Fruit fly (Drosophila melanogaster): ENCODE measurements around the gene pkm.

Gene pkm

DNA sequence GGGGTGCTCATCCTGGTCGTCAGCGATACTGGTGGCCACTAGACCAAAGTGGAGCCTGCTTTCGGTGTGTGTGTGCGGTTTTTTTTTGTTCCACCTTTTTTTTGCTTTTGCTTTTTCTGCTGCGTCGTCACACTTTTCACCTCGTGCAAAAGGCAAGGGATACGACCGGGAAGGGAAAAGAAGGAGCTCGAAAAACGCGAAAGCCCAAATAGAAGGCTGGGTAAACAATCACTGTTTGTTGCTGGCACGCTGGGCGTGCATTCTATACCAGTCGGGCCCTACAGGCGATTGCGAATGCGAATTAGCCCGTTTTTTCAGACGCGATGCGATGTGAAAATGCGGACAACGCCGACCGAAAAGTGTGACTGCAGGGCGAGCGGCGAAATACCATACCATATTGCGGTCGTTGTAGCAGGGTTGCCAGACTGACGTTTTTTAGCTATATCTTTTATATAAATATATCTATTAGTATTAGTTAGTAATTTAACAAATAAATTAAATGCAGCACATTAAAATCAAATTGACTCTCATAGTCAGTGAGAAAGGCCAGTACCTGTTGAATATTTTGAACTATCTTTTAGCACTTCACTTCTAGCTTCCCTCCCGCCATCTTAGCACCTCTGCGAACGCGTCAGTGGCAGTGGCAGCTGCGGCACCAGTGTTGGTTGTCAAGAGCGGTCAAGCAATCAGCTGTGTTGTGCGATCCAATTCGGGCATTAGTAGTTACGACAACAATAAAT is 13.8 kb downstream of the pkm start, which contains the start of the genes Polr2A and CG11699 (continued):
- TF ChIP-seq NC2α (GFP tag; optimal IDR thresholded peaks at IDR 0.05) (no peak), lbe (GFP tag; optimal IDR thresholded peaks at IDR 0.05) (peak; percentile 44), Trl (optimal IDR thresholded peaks at IDR 0.05) (no peak), Trl (GFP tag; optimal IDR thresholded peaks at IDR 0.05) (peak; percentile 6), zen2 (GFP tag; IDR thresholded peaks at IDR 0.05; ENCODE audit: partially characterized antibody) (no peak), Max (GFP tag; optimal IDR thresholded peaks at IDR 0.05) (peak; percentile 47), CG10565 (GFP tag; optimal IDR thresholded peaks at IDR 0.05) (no peak), CG17361 (GFP tag; IDR thresholded peaks at IDR 0.05) (no peak; the same call in 2 of the 3 replicates), CG13287 (GFP tag; IDR thresholded peaks at IDR 0.05; ENCODE audit: partially characterized antibody) (no peak), CG8924 (tag; optimal IDR thresholded peaks at IDR 0.05) (peak; percentile 31), HLHmδ (GFP tag; optimal IDR thresholded peaks at IDR 0.05) (no peak), fd64A (GFP tag; optimal IDR thresholded peaks at IDR 0.05) (no peak), H15 (GFP tag; IDR thresholded peaks at IDR 0.05) (no peak), dan (GFP tag; IDR thresholded peaks at IDR 0.05) (no peak), Dref (GFP tag; IDR thresholded peaks at IDR 0.05) (no peak), Dbx (GFP tag; IDR thresholded peaks at IDR 0.05) (peak; percentile 45; the same call in 2 of the 3 replicates), CG10462 (GFP tag; optimal IDR thresholded peaks at IDR 0.05) (peak; percentile 4), sna (GFP tag; IDR thresholded peaks at IDR 0.05; ENCODE audit: partially characterized antibody) (0 out of 2 replicates have a peak, but pooled peaks have one; percentile 27), nom (GFP tag; optimal IDR thresholded peaks at IDR 0.05) (peak; percentile 76), lov (optimal IDR thresholded peaks at IDR 0.05) (no peak), lov (GFP tag; IDR thresholded peaks at IDR 0.05) (no peak), Drgx (GFP tag; IDR thresholded peaks at IDR 0.05) (no peak), Sox102F (GFP tag; optimal IDR thresholded peaks at IDR 0.05) (no peak), Rfx (GFP tag; IDR thresholded peaks at IDR 0.05) (peak; percentile 41; the same call in 1 of the 2 replicates), phol (tag; optimal IDR thresholded peaks at IDR 0.05) (peak; percentile 76), ATbp (GFP tag; optimal IDR thresholded peaks at IDR 0.05) (no peak), CrebB (tag; optimal IDR thresholded peaks at IDR 0.05) (no peak), Tbp (GFP tag; optimal IDR thresholded peaks at IDR 0.05) (no peak), HmgD (GFP tag; optimal IDR thresholded peaks at IDR 0.05) (no peak), crol (GFP tag; IDR thresholded peaks at IDR 0.05) (no peak), Mad (GFP tag; optimal IDR thresholded peaks at IDR 0.05) (peak; percentile 26), CG1602 (GFP tag; optimal IDR thresholded peaks at IDR 0.05) (peak; percentile 23), CG17612 (GFP tag; IDR thresholded peaks at IDR 0.05) (no peak), Neu2 (GFP tag; optimal IDR thresholded peaks at IDR 0.05; ENCODE audit: borderline replicate concordance) (no peak), CG12219 (GFP tag; optimal IDR thresholded peaks at IDR 0.05) (no peak), ap (GFP tag; IDR thresholded peaks at IDR 0.05) (no peak), CG42726 (GFP tag; IDR thresholded peaks at IDR 0.05; ENCODE audit: partially characterized antibody) (no peak), br (optimal IDR thresholded peaks at IDR 0.05) (no peak), E2f1 (GFP tag; IDR thresholded peaks at IDR 0.05) (no peak), Poxn (GFP tag; IDR thresholded peaks at IDR 0.05) (no peak), Kr (GFP tag; optimal IDR thresholded peaks at IDR 0.05) (no peak), repo (GFP tag; optimal IDR thresholded peaks at IDR 0.05) (no peak), al (GFP tag; IDR thresholded peaks at IDR 0.05) (peak; percentile 27; the same call in 1 of the 2 replicates), CG33557 (GFP tag; optimal IDR thresholded peaks at IDR 0.05) (no peak), p53 (GFP tag; optimal IDR thresholded peaks at IDR 0.05) (no peak), Mes4 (GFP tag; optimal IDR thresholded peaks at IDR 0.05) (no peak), jumu (GFP tag; optimal IDR thresholded peaks at IDR 0.05) (peak; percentile 34), GATAe (GFP tag; conservative IDR thresholded peaks at IDR 0.05) (no peak), Asciz (GFP tag; optimal IDR thresholded peaks at IDR 0.05) (no peak), Med (GFP tag) (peak; percentile 42), gsb-n (tag; optimal IDR thresholded peaks at IDR 0.05) (peak; percentile 54)
